Worm (Caenorhabditis elegans) whole organism, L2 larva: ENCODE data around the gene mdt-22.

ENCODE experiments used
- aly-2 ChIP-seq: fragments of 150-350 bp; optimal IDR thresholded peaks from 2 replicates; lab custom pipeline; 2014; ENCODE audit warnings: missing biosample characterization, missing genetic modification characterization
- ama-1 ChIP-seq: fragments of 150-350 bp; optimal IDR thresholded peaks from 2 replicates; lab custom pipeline; 2018; ENCODE audit warnings: inconsistent platforms
- fos-1 ChIP-seq: fragments of 150-350 bp; optimal IDR thresholded peaks from 2 replicates; lab custom pipeline; 2014; ENCODE audit warnings: missing biosample characterization, missing genetic modification characterization
- lsy-2 ChIP-seq, 2 experiments: fragments of 150-350 bp in 1 of 2; sonication (generic microtip) in 1 of 2; optimal IDR thresholded peaks; 2 replicates each; lab custom pipeline; 2014 to 2017; ENCODE audit warnings: missing biosample characterization in 2 of 2, missing genetic modification characterization in 2 of 2
- mdl-1 ChIP-seq, 2 experiments: fragments of 150-350 bp in 1 of 2; sonication (generic microtip) in 1 of 2; optimal IDR thresholded peaks; 2 replicates each; lab custom pipeline; 2017; ENCODE audit warnings: missing biosample characterization in 2 of 2, missing genetic modification characterization in 2 of 2
- nhr-21 ChIP-seq: fragments of 150-350 bp; optimal IDR thresholded peaks from 2 replicates; lab custom pipeline; 2014; ENCODE audit warnings: missing biosample characterization, missing genetic modification characterization
- skn-1 ChIP-seq: sonication (generic microtip); optimal IDR thresholded peaks from 2 replicates; lab custom pipeline; 2017; ENCODE audit warnings: missing biosample characterization, missing genetic modification characterization
- sma-9 ChIP-seq, 2 experiments: fragments of 150-350 bp in 1 of 2; sonication (generic microtip) in 1 of 2; optimal IDR thresholded peaks; 2 replicates each; lab custom pipeline; 2014 to 2016; ENCODE audit warnings: missing genetic modification characterization in 2 of 2, mild to moderate bottlenecking in 1 of 2, missing biosample characterization in 1 of 2, missing compliant biosample characterization in 1 of 2, missing genetic modification reagents in 1 of 2, moderate library complexity in 1 of 2
- snpc-4 ChIP-seq: fragments of 150-350 bp; optimal IDR thresholded peaks from 2 replicates; lab custom pipeline; 2014; ENCODE audit warnings: missing biosample characterization, missing genetic modification characterization
- unc-62 ChIP-seq: fragments of 150-350 bp; optimal IDR thresholded peaks from 2 replicates; lab custom pipeline; 2014; ENCODE audit warnings: missing biosample characterization, missing genetic modification reagents, missing genetic modification characterization
- zag-1 ChIP-seq: fragments of 150-350 bp; optimal IDR thresholded peaks from 2 replicates; lab custom pipeline; 2014; ENCODE audit warnings: missing biosample characterization, missing genetic modification characterization
- ztf-11 ChIP-seq: sonication (generic microtip); optimal IDR thresholded peaks from 2 replicates; lab custom pipeline; 2017; ENCODE audit warnings: missing biosample characterization, missing genetic modification characterization

- TF ChIP-seq aly-2 (tag; lab: Kevin White, UChicago) (no peak), ztf-11 (tag; lab: Kevin White, UChicago) (no peak), fos-1 (tag; lab: Kevin White, UChicago) (no peak), snpc-4 (no peak), lsy-2 (tag; optimal IDR thresholded peaks at IDR 0.05; lab: Kevin White, UChicago) (no peak), sma-9 (GFP tag; optimal IDR thresholded peaks at IDR 0.05; lab: Kevin White, UChicago) (no peak), sma-9 (tag; optimal IDR thresholded peaks at IDR 0.05; lab: Kevin White, UChicago) (no peak), skn-1 (tag; lab: Kevin White, UChicago) (no peak), unc-62 (GFP tag; lab: Kevin White, UChicago) (no peak), ama-1 (lab: Kevin White, UChicago) (no peak), nhr-21 (tag; lab: Kevin White, UChicago) (no peak), zag-1 (no peak), mdl-1 (tag; optimal IDR thresholded peaks at IDR 0.05; lab: Kevin White, UChicago) (no peak)
Observed at ce11 chrII:10346075-10346474, 45.1 kb downstream of the mdt-22 start, which contains the start of gene C07E3.10.
